Fruit fly (Drosophila melanogaster) whole organism, embryonic: ENCODE data around the gene fan.

Experiments
- Antp ChIP-seq: fragments of 200-800 bp; sonication (Bioruptor generic); optimal IDR thresholded peaks from 3 replicates; lab custom pipeline; 2016; ENCODE audit warnings: missing biosample characterization, missing genetic modification characterization
- CG15601 ChIP-seq: fragments of 200-800 bp; sonication (Bioruptor generic); optimal IDR thresholded peaks from 3 replicates; lab custom pipeline; 2019; ENCODE audit warnings: missing biosample characterization, mild to moderate bottlenecking, missing genetic modification characterization, moderate library complexity
- CG16813 ChIP-seq: fragments of 200-800 bp; sonication (Bioruptor generic); IDR thresholded peaks from 3 replicates; pipeline ENCODE4 v1.3.6; 2022; ENCODE audit warnings: missing biosample characterization, missing genetic modification characterization; ENCODE audit not compliant: partially characterized antibody
- CG3163 ChIP-seq: fragments of 200-800 bp; sonication (Bioruptor generic); optimal IDR thresholded peaks from 3 replicates; lab custom pipeline; 2016; ENCODE audit warnings: missing biosample characterization, missing genetic modification characterization
- CG32767 ChIP-seq: fragments of 200-800 bp; sonication (Bioruptor generic); IDR thresholded peaks from 2 replicates; pipeline ENCODE4 v1.3.6; 2022; ENCODE audit warnings: missing biosample characterization, missing genetic modification characterization
- CG34224 ChIP-seq: fragments of 200-800 bp; sonication (Bioruptor generic); IDR thresholded peaks from 3 replicates; pipeline ENCODE4 v1.3.6; 2022; ENCODE audit warnings: missing biosample characterization, missing genetic modification characterization; ENCODE audit not compliant: partially characterized antibody
- CG34422 ChIP-seq: fragments of 200-800 bp; sonication (Bioruptor generic); IDR thresholded peaks from 3 replicates; pipeline ENCODE4 v1.3.6; 2022; ENCODE audit warnings: missing biosample characterization, missing genetic modification characterization
- CG6175 ChIP-seq: fragments of 200-800 bp; sonication (Bioruptor generic); IDR thresholded peaks from 3 replicates; pipeline ENCODE4 v1.3.6; 2022; ENCODE audit warnings: missing biosample characterization, missing genetic modification characterization
- CG7556 ChIP-seq: fragments of 200-800 bp; sonication (Bioruptor generic); optimal IDR thresholded peaks from 2 replicates; lab custom pipeline; 2017; ENCODE audit warnings: missing biosample characterization, mild to moderate bottlenecking, missing genetic modification characterization
- CG8388 ChIP-seq: fragments of 200-800 bp; sonication (Bioruptor generic); optimal IDR thresholded peaks from 2 replicates; lab custom pipeline; 2019; ENCODE audit warnings: missing biosample characterization, mild to moderate bottlenecking, missing genetic modification characterization, moderate library complexity
- CG9727 ChIP-seq: fragments of 200-800 bp; sonication (Bioruptor generic); optimal IDR thresholded peaks from 3 replicates; lab custom pipeline; 2017; ENCODE audit warnings: missing biosample characterization, mild to moderate bottlenecking, missing genetic modification characterization
- CG9876 ChIP-seq: fragments of 200-800 bp; sonication (Bioruptor generic); optimal IDR thresholded peaks from 2 replicates; lab custom pipeline; 2016; ENCODE audit warnings: missing biosample characterization, missing genetic modification characterization
- D ChIP-seq, 2 experiments: fragments of 200-800 bp in 1 of 2; fragments of >200 bp in 1 of 2; sonication (Bioruptor generic) in 1 of 2; optimal IDR thresholded peaks; 2 replicates in 1 of 2; 3 replicates in 1 of 2; lab custom pipeline; 2017; ENCODE audit warnings: mild to moderate bottlenecking in 1 of 2, missing biosample characterization in 1 of 2, missing genetic modification characterization in 1 of 2, missing genetic modification reagents in 1 of 2
- Deaf1 ChIP-seq: fragments of 200-800 bp; optimal IDR thresholded peaks from 3 replicates; lab custom pipeline; 2019; ENCODE audit warnings: missing biosample characterization, mild to moderate bottlenecking, missing genetic modification characterization, moderate library complexity
- Dip2 ChIP-seq: fragments of 200-800 bp; sonication (Bioruptor generic); IDR thresholded peaks from 2 replicates; pipeline ENCODE4 v1.3.6; 2022; ENCODE audit warnings: missing biosample characterization, missing genetic modification characterization
- Dref ChIP-seq: fragments of 200-800 bp; sonication (Bioruptor generic); IDR thresholded peaks from 2 replicates; pipeline ENCODE4 v1.3.6; 2022; ENCODE audit warnings: missing biosample characterization, missing genetic modification characterization
- Drgx ChIP-seq: fragments of 200-800 bp; sonication (Bioruptor generic); IDR thresholded peaks from 2 replicates; pipeline ENCODE4 v1.3.6; 2022; ENCODE audit warnings: missing biosample characterization, missing genetic modification characterization
- Hand ChIP-seq: fragments of 200-800 bp; sonication (Bioruptor generic); optimal IDR thresholded peaks from 2 replicates; lab custom pipeline; 2017; ENCODE audit warnings: mild to moderate bottlenecking, missing biosample characterization, missing genetic modification reagents, missing genetic modification characterization
- HmgD ChIP-seq: fragments of 200-800 bp; sonication (Bioruptor generic); optimal IDR thresholded peaks from 3 replicates; lab custom pipeline; 2016; ENCODE audit warnings: missing biosample characterization, missing genetic modification characterization
- Lim3 ChIP-seq: fragments of 200-800 bp; sonication (Bioruptor generic); IDR thresholded peaks from 2 replicates; pipeline ENCODE4 v1.3.6; 2022; ENCODE audit warnings: missing biosample characterization, missing genetic modification characterization
- Optix ChIP-seq: fragments of 200-800 bp; sonication (Bioruptor generic); IDR thresholded peaks from 3 replicates; pipeline ENCODE4 v1.3.6; 2022; ENCODE audit warnings: missing biosample characterization, missing genetic modification characterization
- Xrp1 ChIP-seq: fragments of 200-800 bp; sonication (Bioruptor generic); IDR thresholded peaks from 2 replicates; pipeline ENCODE4 v1.3.6; 2022; ENCODE audit warnings: missing biosample characterization, missing genetic modification characterization
- al ChIP-seq: fragments of 200-800 bp; sonication (Bioruptor generic); IDR thresholded peaks from 2 replicates; pipeline ENCODE4 v1.3.6; 2022; ENCODE audit warnings: missing biosample characterization, missing genetic modification characterization
- cg ChIP-seq: fragments of 200-800 bp; sonication (Bioruptor generic); optimal IDR thresholded peaks from 3 replicates; lab custom pipeline; 2019; ENCODE audit warnings: missing biosample characterization, mild to moderate bottlenecking, missing genetic modification characterization, moderate library complexity
- chinmo ChIP-seq: fragments of 200-800 bp; sonication (Bioruptor generic); IDR thresholded peaks from 4 replicates; pipeline ENCODE4 v1.3.6; 2022; ENCODE audit warnings: missing biosample characterization, missing genetic modification characterization; ENCODE audit not compliant: partially characterized antibody
- fd96Cb ChIP-seq: fragments of 200-800 bp; sonication (Bioruptor generic); optimal IDR thresholded peaks from 2 replicates; lab custom pipeline; 2018; ENCODE audit warnings: missing biosample characterization, mild to moderate bottlenecking, missing genetic modification characterization, moderate library complexity
- fru ChIP-seq: fragments of >200 bp; optimal IDR thresholded peaks from 2 replicates; lab custom pipeline; 2017
- insv ChIP-seq, 2 experiments: fragments of 200-800 bp; sonication (Bioruptor generic); optimal IDR thresholded peaks; 3 replicates each; lab custom pipeline; 2016 to 2018; ENCODE audit warnings: missing biosample characterization in 2 of 2, missing genetic modification characterization in 2 of 2
- inv ChIP-seq: fragments of 200-800 bp; sonication (Bioruptor generic); IDR thresholded peaks from 2 replicates; pipeline ENCODE4 v1.3.6; 2022; ENCODE audit warnings: missing biosample characterization, missing genetic modification characterization; ENCODE audit not compliant: partially characterized antibody
- lbe ChIP-seq: fragments of 200-800 bp; sonication (Bioruptor generic); optimal IDR thresholded peaks from 2 replicates; lab custom pipeline; 2016; ENCODE audit warnings: missing biosample characterization, mild to moderate bottlenecking, missing genetic modification characterization
- mld ChIP-seq: fragments of 200-800 bp; sonication (Bioruptor generic); IDR thresholded peaks from 3 replicates; pipeline ENCODE4 v1.3.6; 2022; ENCODE audit warnings: missing biosample characterization, missing genetic modification characterization; ENCODE audit not compliant: partially characterized antibody
- nau ChIP-seq: fragments of 200-800 bp; sonication (Bioruptor generic); optimal IDR thresholded peaks from 3 replicates; lab custom pipeline; 2017; ENCODE audit warnings: missing biosample characterization, mild to moderate bottlenecking, missing genetic modification characterization, missing genetic modification reagents
- org-1 ChIP-seq: fragments of 200-800 bp; sonication (Bioruptor generic); optimal IDR thresholded peaks from 2 replicates; lab custom pipeline; 2017; ENCODE audit warnings: missing biosample characterization, missing genetic modification characterization
- pb ChIP-seq: fragments of 200-800 bp; sonication (Bioruptor generic); optimal IDR thresholded peaks from 3 replicates; lab custom pipeline; 2016; ENCODE audit warnings: missing biosample characterization, missing genetic modification characterization
- peb ChIP-seq: fragments of 200-800 bp; sonication (Bioruptor generic); IDR thresholded peaks from 2 replicates; pipeline ENCODE4 v1.3.6; 2022; ENCODE audit warnings: missing biosample characterization, missing genetic modification characterization
- pita ChIP-seq: fragments of 200-800 bp; sonication (Bioruptor generic); optimal IDR thresholded peaks from 2 replicates; lab custom pipeline; 2017; ENCODE audit warnings: missing biosample characterization, mild to moderate bottlenecking, missing genetic modification characterization
- tup ChIP-seq: fragments of 200-800 bp; sonication (Bioruptor generic); optimal IDR thresholded peaks from 2 replicates; lab custom pipeline; 2016; ENCODE audit warnings: missing biosample characterization, mild to moderate bottlenecking, missing genetic modification characterization, moderate library complexity
- unc-4 ChIP-seq: fragments of 200-800 bp; sonication (Bioruptor generic); IDR thresholded peaks from 2 replicates; pipeline ENCODE4 v1.3.6; 2022; ENCODE audit warnings: missing biosample characterization, missing genetic modification characterization; ENCODE audit not compliant: partially characterized antibody
- vvl ChIP-seq: fragments of 200-800 bp; sonication (Bioruptor generic); IDR thresholded peaks from 2 replicates; pipeline ENCODE4 v1.3.6; 2022; ENCODE audit warnings: missing biosample characterization, missing genetic modification characterization
- zen2 ChIP-seq: fragments of 200-800 bp; sonication (Bioruptor generic); IDR thresholded peaks from 3 replicates; pipeline ENCODE4 v1.3.6; 2022; ENCODE audit warnings: missing biosample characterization, missing genetic modification characterization; ENCODE audit not compliant: partially characterized antibody
- zfh1 ChIP-seq: fragments of 200-800 bp; sonication (Bioruptor generic); IDR thresholded peaks from 3 replicates; pipeline ENCODE4 v1.3.6; 2022; ENCODE audit warnings: missing biosample characterization, missing genetic modification characterization

The fan gene

dm6 chr3L:8151727-8152199 is 42.8 kb downstream of the fan start, which contains the start of gene CG13676 (continued):
- TF ChIP-seq al (GFP tag; lab: Robert Waterston, UW) (no peak), Dref (GFP tag; lab: Robert Waterston, UW) (no peak), zen2 (GFP tag; lab: Robert Waterston, UW) (no peak), fd96Cb (tag; lab: Kevin White, UChicago) (no peak), fru (lab: Kevin White, UChicago) (no peak), CG8388 (GFP tag; lab: Kevin White, UChicago) (no peak), inv (GFP tag; lab: Robert Waterston, UW) (no peak), Hand (no peak), chinmo (peak; percentile 91; the same call in 2 of the 4 replicates), CG7556 (no peak), Xrp1 (GFP tag; lab: Robert Waterston, UW) (no peak), org-1 (GFP tag; lab: Kevin White, UChicago) (no peak), Antp (no peak), pb (GFP tag; lab: Kevin White, UChicago) (no peak), CG16813 (GFP tag; lab: Robert Waterston, UW) (no peak), vvl (GFP tag; lab: Robert Waterston, UW) (0 out of 2 replicates have a peak, but pooled peaks have one; percentile 41), pita (GFP tag; lab: Kevin White, UChicago) (no peak), insv (GFP tag; optimal IDR thresholded peaks at IDR 0.05; lab: Kevin White, UChicago) (no peak), lbe (GFP tag; lab: Kevin White, UChicago) (no peak), D (optimal IDR thresholded peaks at IDR 0.05; lab: Kevin White, UChicago) (no peak), D (GFP tag; optimal IDR thresholded peaks at IDR 0.05; lab: Kevin White, UChicago) (no peak), nau (GFP tag; lab: Kevin White, UChicago) (no peak), CG6175 (GFP tag; lab: Robert Waterston, UW) (no peak), HmgD (GFP tag; lab: Kevin White, UChicago) (no peak), CG9727 (GFP tag; lab: Kevin White, UChicago) (no peak), Deaf1 (tag; lab: Kevin White, UChicago) (peak; percentile 45), cg (GFP tag; lab: Kevin White, UChicago) (no peak), CG34224 (GFP tag; lab: Robert Waterston, UW) (peak; percentile 49; the same call in 2 of the 3 replicates), Dip2 (GFP tag; lab: Robert Waterston, UW) (no peak), zfh1 (GFP tag; lab: Robert Waterston, UW) (no peak), mld (GFP tag; lab: Robert Waterston, UW) (no peak), unc-4 (0 out of 2 replicates have a peak, but pooled peaks have one; percentile 26), Optix (GFP tag; lab: Robert Waterston, UW) (no peak), peb (no peak), CG3163 (no peak), Drgx (GFP tag; lab: Robert Waterston, UW) (no peak), CG34422 (GFP tag; lab: Robert Waterston, UW) (0 out of 3 replicates have a peak, but pooled peaks have one; percentile 27), CG9876 (GFP tag; lab: Kevin White, UChicago) (no peak), CG32767 (GFP tag; lab: Robert Waterston, UW) (no peak), Lim3 (GFP tag; lab: Robert Waterston, UW) (no peak), CG15601 (no peak), tup (GFP tag; lab: Kevin White, UChicago) (no peak)
